Fruit fly (Drosophila melanogaster) whole organism, wandering third instar larva: Measurements from ENCODE around the gene CG9391.

Experiments
- Hnf4 ChIP-seq: fragments of 200-800 bp; sonication (Bioruptor generic); optimal IDR thresholded peaks from 2 replicates; lab custom pipeline; 2016; ENCODE audit warnings: missing biosample characterization, mild to moderate bottlenecking, missing genetic modification characterization
- Myc ChIP-seq: fragments of >200 bp; optimal IDR thresholded peaks from 2 replicates; lab custom pipeline; 2017
- N ChIP-seq: fragments of >200 bp; optimal IDR thresholded peaks from 2 replicates; lab custom pipeline; 2018; ENCODE audit warnings: missing biosample characterization, missing external identifiers, missing genetic modification characterization
- OdsH ChIP-seq: fragments of 200-800 bp; sonication (Bioruptor generic); optimal IDR thresholded peaks from 2 replicates; lab custom pipeline; 2016; ENCODE audit warnings: missing biosample characterization, mild to moderate bottlenecking, missing genetic modification characterization
- dsf ChIP-seq: sonication (Bioruptor generic); optimal IDR thresholded peaks from 2 replicates; lab custom pipeline; 2016; ENCODE audit warnings: missing biosample characterization, missing genetic modification characterization, borderline replicate concordance
- fru ChIP-seq: fragments of 200-800 bp; sonication (Bioruptor generic); optimal IDR thresholded peaks from 3 replicates; lab custom pipeline; 2016; ENCODE audit warnings: missing biosample characterization, mild to moderate bottlenecking, missing genetic modification characterization
- jim ChIP-seq: fragments of 175-275, 200-325 bp; sonication (Bioruptor generic); optimal IDR thresholded peaks from 2 replicates; lab custom pipeline; 2016; ENCODE audit warnings: missing biosample characterization, mild to moderate bottlenecking, missing genetic modification characterization
- lola ChIP-seq: fragments of >200 bp; optimal IDR thresholded peaks from 2 replicates; lab custom pipeline; 2017; ENCODE audit warnings: missing biosample characterization, missing genetic modification characterization
- psq ChIP-seq: fragments of 200-800 bp; sonication (Bioruptor generic); optimal IDR thresholded peaks from 3 replicates; lab custom pipeline; 2017; ENCODE audit warnings: missing biosample characterization, mild to moderate bottlenecking, missing genetic modification characterization, moderate library complexity
- usp ChIP-seq: fragments of >200 bp; optimal IDR thresholded peaks from 2 replicates; lab custom pipeline; 2017; ENCODE audit warnings: missing biosample characterization, missing genetic modification characterization

DNA sequence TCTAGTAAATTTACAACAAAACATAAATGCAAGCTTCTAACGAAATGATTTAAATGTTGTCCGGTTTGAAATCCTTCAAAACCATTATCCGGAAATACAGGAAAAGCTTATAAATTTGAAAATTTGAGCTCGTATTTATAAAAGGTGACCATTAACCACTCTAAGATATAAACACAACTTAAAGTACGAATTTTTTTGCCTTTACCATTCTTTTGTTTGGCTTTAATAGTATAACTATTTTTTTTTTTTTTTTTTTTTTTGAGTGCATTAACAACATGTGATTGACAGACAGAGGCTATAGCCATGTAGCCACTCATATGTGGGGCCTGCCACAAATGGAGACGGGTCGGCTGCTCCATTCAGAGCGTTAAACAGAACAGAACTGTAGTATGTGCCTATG is 24.7 kb downstream of the CG9391 start:
- TF ChIP-seq jim (GFP tag; lab: Kevin White, UChicago), result no peak
- no peak for TF ChIP-seq lola (GFP tag; lab: Kevin White, UChicago)
- no peak for TF ChIP-seq fru
- no peak for TF ChIP-seq OdsH (GFP tag; lab: Kevin White, UChicago)
- no peak for TF ChIP-seq usp
- no peak for TF ChIP-seq dsf
- TF ChIP-seq Hnf4 (GFP tag; lab: Kevin White, UChicago), result no peak
- no peak for TF ChIP-seq psq (GFP tag; lab: Kevin White, UChicago)
- TF ChIP-seq N (GFP tag; lab: Kevin White, UChicago), result no peak
- no peak for TF ChIP-seq Myc (lab: Kevin White, UChicago)
